Worm (Caenorhabditis elegans) whole organism, L4 larva: ENCODE results near the gene cah-4.
A peak's percentile ranks its signal among the peaks of the same experiment; 100 is the strongest.

Source experiments
- F37D6.2 ChIP-seq: sonication (generic microtip); optimal IDR thresholded peaks from 2 replicates; lab custom pipeline; 2016; ENCODE audit warnings: mild to moderate bottlenecking, missing genetic modification characterization, missing compliant biosample characterization
- T20F7.1 ChIP-seq: fragments of 200-800 bp; sonication (Bioruptor generic); optimal IDR thresholded peaks from 2 replicates; lab custom pipeline; 2018; ENCODE audit warnings: mild to moderate bottlenecking, missing genetic modification characterization, missing compliant biosample characterization
- T26A8.4 ChIP-seq: fragments of 200-800 bp; sonication (Bioruptor generic); IDR thresholded peaks from 2 replicates; pipeline ENCODE4 v1.3.6; 2022; ENCODE audit warnings: missing genetic modification characterization, missing compliant biosample characterization
- Y105C5A.15 ChIP-seq: fragments of 200-800 bp; sonication (Bioruptor generic); IDR thresholded peaks from 2 replicates; pipeline ENCODE4 v1.3.6; 2022; ENCODE audit warnings: missing genetic modification characterization, missing compliant biosample characterization
- Y48G9A.11 ChIP-seq: fragments of 200-800 bp; sonication (Bioruptor generic); IDR thresholded peaks from 2 replicates; pipeline ENCODE4 v1.3.6; 2022; ENCODE audit warnings: missing genetic modification reagents, missing genetic modification characterization, missing compliant biosample characterization
- aly-2 ChIP-seq: sonication (generic microtip); optimal IDR thresholded peaks from 2 replicates; lab custom pipeline; 2018; ENCODE audit warnings: missing biosample characterization, missing genetic modification characterization
- arid-1 ChIP-seq: fragments of 200-800 bp; sonication (Bioruptor generic); conservative IDR thresholded peaks from 2 replicates; pipeline ENCODE4 v1.3.6; 2022; ENCODE audit warnings: missing genetic modification reagents, missing genetic modification characterization, missing compliant biosample characterization
- ceh-28 ChIP-seq: fragments of 150-350 bp; optimal IDR thresholded peaks from 2 replicates; lab custom pipeline; 2014; ENCODE audit warnings: missing biosample characterization, missing genetic modification reagents, missing genetic modification characterization
- ces-1 ChIP-seq: fragments of 150-350 bp; sonication (generic microtip); optimal IDR thresholded peaks from 4 replicates; lab custom pipeline; 2014; ENCODE audit warnings: missing biosample characterization, missing genetic modification reagents, missing genetic modification characterization
- cey-2 ChIP-seq: sonication (generic microtip); optimal IDR thresholded peaks from 3 replicates; lab custom pipeline; 2017; ENCODE audit warnings: missing genetic modification characterization, mild to moderate bottlenecking, missing compliant biosample characterization, antibody characterized with exemption, borderline replicate concordance; ENCODE audit not compliant: insufficient read depth
- ctbp-1 ChIP-seq: fragments of 200-800 bp; sonication (Bioruptor generic); IDR thresholded peaks from 2 replicates; pipeline ENCODE4 v1.3.6; 2022; ENCODE audit warnings: missing genetic modification reagents, missing genetic modification characterization, missing compliant biosample characterization
- daf-12 ChIP-seq: fragments of 150-350 bp; optimal IDR thresholded peaks from 2 replicates; lab custom pipeline; 2014; ENCODE audit warnings: missing biosample characterization, missing genetic modification reagents, missing genetic modification characterization
- dmd-6 ChIP-seq: fragments of 200-800 bp; sonication (Bioruptor generic); IDR thresholded peaks from 2 replicates; pipeline ENCODE4 v1.3.6; 2022; ENCODE audit warnings: missing genetic modification reagents, missing genetic modification characterization, missing compliant biosample characterization
- dmd-9 ChIP-seq: fragments of 200-800 bp; sonication (Bioruptor generic); IDR thresholded peaks from 2 replicates; pipeline ENCODE4 v1.3.6; 2022; ENCODE audit warnings: missing genetic modification reagents, missing genetic modification characterization, missing compliant biosample characterization
- dpl-1 ChIP-seq: fragments of 150-350 bp; optimal IDR thresholded peaks from 2 replicates; lab custom pipeline; 2014; ENCODE audit warnings: missing biosample characterization, missing genetic modification reagents, missing genetic modification characterization
- egl-27 ChIP-seq: sonication (generic microtip); optimal IDR thresholded peaks from 3 replicates; lab custom pipeline; 2017; ENCODE audit warnings: missing biosample characterization, missing genetic modification reagents, missing genetic modification characterization
- egl-43 ChIP-seq: fragments of 200-800 bp; sonication (Bioruptor generic); IDR thresholded peaks from 2 replicates; pipeline ENCODE4 v1.3.6; 2022; ENCODE audit warnings: missing genetic modification reagents, missing genetic modification characterization, missing compliant biosample characterization
- fos-1 ChIP-seq: fragments of 150-350 bp; optimal IDR thresholded peaks from 2 replicates; lab custom pipeline; 2014; ENCODE audit warnings: missing biosample characterization, missing genetic modification characterization
- hif-1 ChIP-seq, 2 experiments: sonication (generic microtip); optimal IDR thresholded peaks; 2 replicates each; lab custom pipeline; 2016 to 2017; ENCODE audit warnings: missing compliant biosample characterization in 2 of 2, missing genetic modification characterization in 2 of 2, missing genetic modification reagents in 2 of 2, missing genotype in 2 of 2, mild to moderate bottlenecking in 1 of 2
- hlh-11 ChIP-seq: fragments of 200-800 bp; sonication (Bioruptor generic); optimal IDR thresholded peaks from 2 replicates; lab custom pipeline; 2018; ENCODE audit warnings: mild to moderate bottlenecking, missing genetic modification characterization, missing compliant biosample characterization
- hmg-1.1 ChIP-seq: fragments of 200-800 bp; sonication (Bioruptor generic); IDR thresholded peaks from 2 replicates; pipeline ENCODE4 v1.3.6; 2022; ENCODE audit warnings: missing genetic modification reagents, missing genetic modification characterization, missing compliant biosample characterization
- lin-15B ChIP-seq: fragments of 150-350 bp; sonication (generic microtip); optimal IDR thresholded peaks from 3 replicates; lab custom pipeline; 2014; ENCODE audit warnings: missing biosample characterization, missing genetic modification characterization
- lin-39 ChIP-seq: fragments of 150-350 bp; optimal IDR thresholded peaks from 2 replicates; lab custom pipeline; 2014; ENCODE audit warnings: missing biosample characterization, missing genetic modification reagents, missing genetic modification characterization
- mdl-1 ChIP-seq, 2 experiments: fragments of 150-350 bp in 1 of 2; sonication (generic microtip) in 1 of 2; optimal IDR thresholded peaks; 2 replicates each; lab custom pipeline; 2014 to 2017; ENCODE audit warnings: missing biosample characterization in 2 of 2, missing genetic modification characterization in 2 of 2
- mxl-3 ChIP-seq: fragments of 200-800 bp; sonication (Bioruptor generic); optimal IDR thresholded peaks from 2 replicates; lab custom pipeline; 2018; ENCODE audit warnings: mild to moderate bottlenecking, missing genetic modification characterization, missing compliant biosample characterization
- nhr-11 ChIP-seq: fragments of 150-350 bp; optimal IDR thresholded peaks from 2 replicates; lab custom pipeline; 2014; ENCODE audit warnings: missing biosample characterization, missing genetic modification characterization
- nhr-111 ChIP-seq: fragments of 200-800 bp; sonication (Bioruptor generic); optimal IDR thresholded peaks from 2 replicates; lab custom pipeline; 2018; ENCODE audit warnings: mild to moderate bottlenecking, missing genetic modification characterization, missing compliant biosample characterization
- nhr-42 ChIP-seq: fragments of 200-800 bp; sonication (Bioruptor generic); IDR thresholded peaks from 2 replicates; pipeline ENCODE4 v1.3.6; 2022; ENCODE audit warnings: missing genetic modification characterization, missing compliant biosample characterization
- pqm-1 ChIP-seq: sonication (generic microtip); optimal IDR thresholded peaks from 2 replicates; lab custom pipeline; 2017; ENCODE audit warnings: missing biosample characterization, missing genetic modification characterization
- rbr-2 ChIP-seq: sonication (generic microtip); optimal IDR thresholded peaks from 2 replicates; lab custom pipeline; 2016; ENCODE audit warnings: missing genotype, missing genetic modification characterization, missing compliant biosample characterization
- set-16 ChIP-seq: fragments of 200-800 bp; sonication (Bioruptor generic); IDR thresholded peaks from 2 replicates; pipeline ENCODE4 v1.3.6; 2022; ENCODE audit warnings: missing genetic modification reagents, missing genetic modification characterization, missing compliant biosample characterization
- snpc-1.2 ChIP-seq: fragments of 200-800 bp; sonication (Bioruptor generic); IDR thresholded peaks from 2 replicates; pipeline ENCODE4 v1.3.6; 2022; ENCODE audit warnings: missing genetic modification reagents, missing genetic modification characterization, missing compliant biosample characterization
- snpc-4 ChIP-seq: fragments of 150-350 bp; optimal IDR thresholded peaks from 2 replicates; lab custom pipeline; 2014; ENCODE audit warnings: missing biosample characterization, missing genetic modification characterization
- spr-3 ChIP-seq: fragments of 200-800 bp; sonication (Bioruptor generic); optimal IDR thresholded peaks from 2 replicates; lab custom pipeline; 2018; ENCODE audit warnings: mild to moderate bottlenecking, missing genetic modification characterization, missing compliant biosample characterization
- tag-97 ChIP-seq: fragments of 200-800 bp; sonication (Bioruptor generic); IDR thresholded peaks from 2 replicates; pipeline ENCODE4 v1.3.6; 2022; ENCODE audit warnings: missing genetic modification characterization, missing compliant biosample characterization
- tra-1 ChIP-seq: fragments of 200-800 bp; sonication (Bioruptor generic); IDR thresholded peaks from 2 replicates; pipeline ENCODE4 v1.3.6; 2022; ENCODE audit warnings: missing genetic modification reagents, missing genetic modification characterization, missing compliant biosample characterization
- unc-62 ChIP-seq, 3 experiments: fragments of 150-350 bp in 1 of 3; sonication (generic microtip); optimal IDR thresholded peaks in 2 of 3; peaks in 1 of 3; 1 replicate in 1 of 3; 2 replicates in 2 of 3; lab custom pipeline; 2014 to 2017; ENCODE audit warnings: missing biosample characterization in 3 of 3, missing genetic modification characterization in 3 of 3, missing genetic modification reagents in 3 of 3, missing genotype in 1 of 3
- zag-1 ChIP-seq: fragments of 150-350 bp; optimal IDR thresholded peaks from 2 replicates; lab custom pipeline; 2014; ENCODE audit warnings: missing biosample characterization, missing genetic modification characterization
- zfp-2 ChIP-seq: sonication (generic microtip); optimal IDR thresholded peaks from 2 replicates; lab custom pipeline; 2016; ENCODE audit warnings: mild to moderate bottlenecking, missing genetic modification characterization, missing compliant biosample characterization
- zip-11 ChIP-seq: fragments of 200-800 bp; sonication (Bioruptor generic); IDR thresholded peaks from 2 replicates; pipeline ENCODE4 v1.3.6; 2022; ENCODE audit warnings: missing genetic modification characterization, missing compliant biosample characterization
- zip-2 ChIP-seq: fragments of 150-350 bp; optimal IDR thresholded peaks from 2 replicates; lab custom pipeline; 2014; ENCODE audit warnings: missing biosample characterization, missing genetic modification characterization
- ztf-7 ChIP-seq: fragments of 150-350 bp; optimal IDR thresholded peaks from 2 replicates; lab custom pipeline; 2014; ENCODE audit warnings: missing biosample characterization, missing genetic modification characterization

Gene cah-4

DNA sequence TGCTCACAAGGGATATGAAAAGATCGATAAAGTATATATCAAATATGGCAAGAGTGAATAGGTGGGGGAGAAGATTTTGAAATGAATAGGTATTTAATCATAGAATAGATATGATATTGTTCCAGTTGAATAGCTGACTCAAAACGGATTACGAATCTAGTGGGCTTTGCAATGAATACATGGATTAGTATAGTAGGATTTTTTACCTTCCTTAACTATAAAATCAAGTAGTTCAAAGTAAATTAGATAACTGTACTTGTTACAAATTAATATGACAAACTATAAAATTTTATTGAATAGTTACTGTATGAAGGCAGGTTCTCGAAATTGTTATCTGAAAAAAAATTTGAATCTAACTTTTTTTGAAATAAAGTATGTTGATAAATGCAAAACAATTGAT, 8.5 kb downstream of the cah-4 start, which contains the start of gene odr-1 (continued):
- no peak for TF ChIP-seq F37D6.2

DNA sequence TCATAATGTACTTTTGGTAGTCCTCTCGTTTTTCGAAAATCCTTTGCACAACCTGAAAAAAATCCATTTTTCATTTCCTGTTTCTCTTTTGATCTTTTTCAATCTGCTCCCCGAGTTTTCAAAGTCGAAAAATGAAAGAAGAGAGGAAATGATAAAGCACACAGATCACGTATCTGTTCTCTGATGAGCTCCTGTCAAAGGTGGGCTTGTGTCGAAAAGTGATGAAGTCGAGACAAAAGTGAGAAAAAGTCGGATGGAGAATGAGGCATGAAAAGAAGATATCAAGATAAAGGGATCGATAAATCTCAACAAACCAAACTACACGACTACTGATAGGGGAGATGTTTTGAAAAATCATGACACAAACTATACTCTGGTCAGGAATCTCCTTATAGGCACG, 12.7 kb downstream of the cah-4 start:
- TF ChIP-seq fos-1, result no peak
- TF ChIP-seq nhr-11, result peak; percentile 50
- TF ChIP-seq unc-62 (GFP tag; optimal IDR thresholded peaks at IDR 0.05 in 1 of 2; lab: Kevin White, UChicago), result peak in 1 of 2 experiments; percentile 89
- TF ChIP-seq unc-62 (tag; optimal IDR thresholded peaks at IDR 0.05; lab: Kevin White, UChicago), result no peak

DNA sequence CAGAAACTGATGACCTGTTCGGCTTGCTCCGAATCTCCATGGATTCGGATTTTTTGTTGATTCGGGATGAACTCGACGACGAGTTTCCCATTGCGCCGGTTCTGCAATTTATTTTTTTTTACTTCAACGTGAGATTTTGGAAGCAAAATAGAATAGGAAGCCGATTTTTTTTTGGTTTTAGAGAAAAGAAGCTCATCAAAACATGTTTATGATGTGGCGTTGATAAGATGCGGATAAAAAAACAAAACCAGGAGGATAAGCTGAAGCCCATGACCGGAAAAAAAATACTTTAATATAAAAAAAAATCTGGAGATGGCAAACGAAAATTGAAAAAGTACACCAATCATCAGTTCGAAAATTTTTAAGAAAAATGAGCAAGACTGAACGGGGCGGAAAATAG, 13.7 kb downstream of the cah-4 start, which contains the start of gene glb-20:
TSS of gene glb-20 (minus strand) at position 101 of the 400 bp plus-strand sequence.
- TF ChIP-seq set-16 (GFP tag; lab: Robert Waterston, UW) (no peak), dmd-6 (GFP tag; lab: Robert Waterston, UW) (no peak), fos-1 (no peak), snpc-1.2 (GFP tag; lab: Robert Waterston, UW) (no peak), nhr-42 (no peak), ceh-28 (no peak)

DNA sequence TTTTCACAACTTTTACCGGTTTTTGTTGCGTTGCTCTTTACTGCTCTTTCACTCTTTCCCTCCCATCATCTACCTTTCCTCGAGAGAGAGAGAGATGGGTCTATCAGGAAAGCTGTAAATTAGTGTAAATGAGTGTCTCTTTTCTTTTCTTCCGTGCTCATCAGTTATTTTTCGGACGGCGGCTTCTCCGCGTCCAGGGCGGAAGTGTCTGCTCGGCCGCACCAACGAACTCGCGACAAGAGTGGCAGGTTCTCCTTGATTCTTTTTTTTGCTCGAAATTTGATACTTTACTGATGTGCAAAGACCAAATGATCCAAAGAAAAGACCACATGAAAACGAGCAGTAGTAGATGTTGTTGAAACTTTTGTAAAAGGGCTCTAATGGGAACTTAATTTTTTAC, 16.3 kb downstream of the cah-4 start:
- TF ChIP-seq hif-1 (tag; optimal IDR thresholded peaks at IDR 0.05; lab: Kevin White, UChicago) (no peak), ctbp-1 (GFP tag; lab: Robert Waterston, UW) (0 out of 2 replicates have a peak, but pooled peaks have one; percentile 29), arid-1 (GFP tag; lab: Robert Waterston, UW) (no peak), zag-1 (tag; lab: Kevin White, UChicago) (no peak), mxl-3 (GFP tag; lab: Kevin White, UChicago) (no peak), egl-27 (tag; lab: Kevin White, UChicago) (no peak), spr-3 (GFP tag; lab: Kevin White, UChicago) (no peak), lin-39 (tag; lab: Kevin White, UChicago) (no peak), hlh-11 (tag; lab: Kevin White, UChicago) (peak; percentile 64), ztf-7 (tag; lab: Kevin White, UChicago) (no peak), dpl-1 (no peak), nhr-111 (GFP tag; lab: Kevin White, UChicago) (no peak), set-16 (GFP tag; lab: Robert Waterston, UW) (peak; percentile 17; the same call in 1 of the 2 replicates), tra-1 (GFP tag; lab: Robert Waterston, UW) (peak; percentile 45; the same call in 1 of the 2 replicates), zip-11 (GFP tag; lab: Robert Waterston, UW) (no peak), Y105C5A.15 (no peak)

DNA sequence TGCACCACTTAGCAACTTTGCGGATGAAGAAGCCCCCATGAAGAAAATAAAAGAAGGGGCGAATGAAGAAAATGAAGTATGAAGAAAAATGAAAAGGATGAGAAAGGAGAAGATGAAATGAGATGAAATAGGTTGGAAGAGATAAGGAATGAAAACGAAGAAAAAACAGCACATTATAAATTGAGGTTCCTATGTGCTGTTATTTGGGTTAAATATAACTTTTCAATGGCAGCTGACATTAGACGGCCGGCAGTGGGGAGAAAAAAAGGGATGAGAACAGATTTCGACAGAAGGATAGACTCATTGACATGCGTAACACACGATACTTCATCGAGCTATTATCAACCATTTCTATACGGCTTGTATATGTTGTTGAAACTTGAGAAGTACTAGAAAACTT, 19.6 kb downstream of the cah-4 start:
- TF ChIP-seq T26A8.4 (GFP tag; lab: Robert Waterston, UW) (no peak), snpc-4 (no peak), tag-97 (GFP tag; lab: Robert Waterston, UW) (no peak), T20F7.1 (GFP tag; lab: Kevin White, UChicago) (no peak)

DNA sequence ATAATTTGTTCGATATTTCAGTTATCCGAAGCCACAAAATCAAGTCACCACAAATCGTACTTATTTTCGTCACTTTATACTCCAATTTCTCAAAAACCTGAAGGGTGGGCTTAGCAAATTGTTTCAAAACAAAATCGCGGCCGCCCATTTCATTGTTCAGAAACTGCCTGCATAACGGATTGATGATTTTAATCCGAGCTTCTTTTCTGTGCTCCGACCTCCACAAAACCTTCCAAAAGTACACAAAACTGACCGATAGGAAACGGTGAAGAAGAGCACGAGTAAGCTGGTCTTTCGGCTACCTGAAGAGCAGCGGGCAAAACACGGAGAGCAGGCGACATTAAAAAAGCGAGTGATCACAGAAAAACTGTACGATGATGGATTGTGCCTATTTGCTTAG, 24.1 kb downstream of the cah-4 start, which contains the start of gene R01E6.2:
TSS of gene R01E6.2 (minus strand) at position 101 of the 400 bp plus-strand sequence.
- TF ChIP-seq zip-2, result no peak
- TF ChIP-seq ces-1 (GFP tag; lab: Kevin White, UChicago), result no peak
- no peak for TF ChIP-seq aly-2 (tag; lab: Kevin White, UChicago)
- TF ChIP-seq Y48G9A.11, result no peak
- TF ChIP-seq cey-2 (tag; lab: Kevin White, UChicago), result no peak
- no peak for TF ChIP-seq pqm-1 (tag; lab: Kevin White, UChicago)
- no peak for TF ChIP-seq dmd-9 (GFP tag; lab: Robert Waterston, UW)
- TF ChIP-seq daf-12 (tag; lab: Kevin White, UChicago), result no peak
- TF ChIP-seq hlh-11 (tag; lab: Kevin White, UChicago), result no peak
- no peak for TF ChIP-seq egl-43
- no peak for TF ChIP-seq nhr-111 (GFP tag; lab: Kevin White, UChicago)
- no peak for TF ChIP-seq hmg-1.1 (GFP tag; lab: Robert Waterston, UW)
- no peak for TF ChIP-seq rbr-2 (tag; lab: Kevin White, UChicago)
- no peak for TF ChIP-seq mdl-1 (tag; optimal IDR thresholded peaks at IDR 0.05; lab: Kevin White, UChicago)
- TF ChIP-seq snpc-1.2 (GFP tag; lab: Robert Waterston, UW), result no peak
- no peak for TF ChIP-seq lin-15B
- TF ChIP-seq zfp-2, result no peak
